Worm (Caenorhabditis elegans) whole organism, L3 larva: ENCODE data around the gene F57C12.6.

Source experiments
- ZK546.5 ChIP-seq: sonication (generic microtip); optimal IDR thresholded peaks from 2 replicates; lab custom pipeline; 2017; ENCODE audit warnings: missing biosample characterization, missing genetic modification characterization
- ama-1 ChIP-seq: fragments of 150-350 bp; optimal IDR thresholded peaks from 2 replicates; lab custom pipeline; 2018
- ceh-16 ChIP-seq: sonication (generic microtip); optimal IDR thresholded peaks from 2 replicates; lab custom pipeline; 2017; ENCODE audit warnings: missing biosample characterization, missing genetic modification characterization
- ceh-82 ChIP-seq: fragments of 150-350 bp; optimal IDR thresholded peaks from 2 replicates; lab custom pipeline; 2014; ENCODE audit warnings: missing biosample characterization, missing genetic modification characterization
- ceh-9 ChIP-seq: sonication (generic microtip); optimal IDR thresholded peaks from 2 replicates; lab custom pipeline; 2018; ENCODE audit warnings: missing biosample characterization, missing genetic modification characterization
- egl-27 ChIP-seq: sonication (generic microtip); optimal IDR thresholded peaks from 4 replicates; lab custom pipeline; 2017; ENCODE audit warnings: missing biosample characterization, missing genetic modification reagents, missing genetic modification characterization
- egl-5 ChIP-seq: fragments of 150-350 bp; optimal IDR thresholded peaks from 2 replicates; lab custom pipeline; 2017; ENCODE audit warnings: missing biosample characterization, missing genetic modification reagents, missing genetic modification characterization, inconsistent platforms
- elt-1 ChIP-seq: fragments of 150-350 bp; optimal IDR thresholded peaks from 2 replicates; lab custom pipeline; 2014; ENCODE audit warnings: missing biosample characterization, missing genetic modification characterization
- elt-2 ChIP-seq: sonication (generic microtip); optimal IDR thresholded peaks from 2 replicates; lab custom pipeline; 2016; ENCODE audit warnings: missing genetic modification reagents, mild to moderate bottlenecking, missing genetic modification characterization, missing compliant biosample characterization
- eor-1 ChIP-seq, 2 experiments: fragments of 150-350 bp; optimal IDR thresholded peaks; 2 replicates each; lab custom pipeline; 2014 to 2018; ENCODE audit warnings: missing biosample characterization in 2 of 2, missing genetic modification characterization in 2 of 2
- fkh-10 ChIP-seq: sonication (generic microtip); optimal IDR thresholded peaks from 2 replicates; lab custom pipeline; 2017; ENCODE audit warnings: missing biosample characterization, missing genetic modification reagents, missing genetic modification characterization
- fkh-2 ChIP-seq: fragments of 150-350 bp; optimal IDR thresholded peaks from 2 replicates; lab custom pipeline; 2014; ENCODE audit warnings: missing biosample characterization, missing genetic modification reagents, missing genetic modification characterization
- fos-1 ChIP-seq: fragments of 150-350 bp; optimal IDR thresholded peaks from 2 replicates; lab custom pipeline; 2014; ENCODE audit warnings: missing biosample characterization, missing genetic modification characterization
- hmg-11 ChIP-seq: sonication (generic microtip); optimal IDR thresholded peaks from 2 replicates; lab custom pipeline; 2016; ENCODE audit warnings: missing genetic modification characterization, missing compliant biosample characterization
- jun-1 ChIP-seq: fragments of 150-350 bp; optimal IDR thresholded peaks from 2 replicates; lab custom pipeline; 2014; ENCODE audit warnings: missing biosample characterization, missing genetic modification reagents, missing genetic modification characterization
- lin-39 ChIP-seq: fragments of 150-350 bp; optimal IDR thresholded peaks from 2 replicates; lab custom pipeline; 2018; ENCODE audit warnings: missing biosample characterization, missing genetic modification reagents, missing genetic modification characterization
- lsy-12 ChIP-seq: sonication (generic microtip); optimal IDR thresholded peaks from 2 replicates; lab custom pipeline; 2016; ENCODE audit warnings: mild to moderate bottlenecking, missing genetic modification characterization, missing compliant biosample characterization
- mml-1 ChIP-seq: fragments of 150-350 bp; sonication (generic microtip); optimal IDR thresholded peaks from 3 replicates; lab custom pipeline; 2014; ENCODE audit warnings: missing biosample characterization, missing genetic modification characterization
- nfya-1 ChIP-seq: sonication (generic microtip); optimal IDR thresholded peaks from 2 replicates; lab custom pipeline; 2017; ENCODE audit warnings: missing genetic modification characterization, mild to moderate bottlenecking, missing compliant biosample characterization, antibody characterized with exemption, moderate library complexity; ENCODE audit not compliant: insufficient read depth
- nhr-23 ChIP-seq: fragments of 150-350 bp; optimal IDR thresholded peaks from 2 replicates; lab custom pipeline; 2014; ENCODE audit warnings: missing biosample characterization, missing genetic modification reagents, missing genetic modification characterization
- nhr-237 ChIP-seq: fragments of 150-350 bp; optimal IDR thresholded peaks from 2 replicates; lab custom pipeline; 2014; ENCODE audit warnings: missing biosample characterization, missing genetic modification characterization
- nhr-25 ChIP-seq: sonication (generic microtip); optimal IDR thresholded peaks from 2 replicates; lab custom pipeline; 2017; ENCODE audit warnings: missing biosample characterization, missing genetic modification characterization
- nhr-28 ChIP-seq: fragments of 150-350 bp; optimal IDR thresholded peaks from 2 replicates; lab custom pipeline; 2014; ENCODE audit warnings: missing biosample characterization, missing genetic modification characterization
- nhr-43 ChIP-seq: sonication (generic microtip); optimal IDR thresholded peaks from 2 replicates; lab custom pipeline; 2016; ENCODE audit warnings: mild to moderate bottlenecking, missing genetic modification characterization, missing compliant biosample characterization; ENCODE audit not compliant: poor library complexity, severe bottlenecking
- nhr-76 ChIP-seq: fragments of 150-350 bp; sonication (generic microtip); optimal IDR thresholded peaks from 5 replicates; lab custom pipeline; 2014; ENCODE audit warnings: missing biosample characterization, missing genetic modification characterization
- pqm-1 ChIP-seq: fragments of 150-350 bp; optimal IDR thresholded peaks from 2 replicates; lab custom pipeline; 2017; ENCODE audit warnings: missing biosample characterization, missing genetic modification characterization, inconsistent platforms
- sea-2 ChIP-seq: fragments of 150-350 bp; sonication (generic microtip); optimal IDR thresholded peaks from 4 replicates; lab custom pipeline; 2014; ENCODE audit warnings: missing biosample characterization, missing genetic modification reagents, missing genetic modification characterization
- skn-1 ChIP-seq: fragments of 150-350 bp; optimal IDR thresholded peaks from 2 replicates; lab custom pipeline; 2014; ENCODE audit warnings: missing biosample characterization, missing genetic modification characterization
- snpc-4 ChIP-seq: fragments of 150-350 bp; optimal IDR thresholded peaks from 2 replicates; lab custom pipeline; 2014; ENCODE audit warnings: missing biosample characterization, missing genetic modification characterization
- tbx-2 ChIP-seq: sonication (generic microtip); optimal IDR thresholded peaks from 2 replicates; lab custom pipeline; 2016; ENCODE audit warnings: mild to moderate bottlenecking, missing genetic modification characterization, missing compliant biosample characterization
- unc-62 ChIP-seq: fragments of 150-350 bp; sonication (generic microtip); optimal IDR thresholded peaks from 4 replicates; lab custom pipeline; 2014; ENCODE audit warnings: missing biosample characterization, missing genetic modification reagents, missing genetic modification characterization
- zag-1 ChIP-seq: fragments of 150-350 bp; optimal IDR thresholded peaks from 2 replicates; lab custom pipeline; 2014; ENCODE audit warnings: missing biosample characterization, missing genetic modification characterization
- ztf-11 ChIP-seq: fragments of 150-350 bp; optimal IDR thresholded peaks from 2 replicates; lab custom pipeline; 2014; ENCODE audit warnings: missing biosample characterization, missing genetic modification characterization
- ztf-4 ChIP-seq: fragments of 150-350 bp; optimal IDR thresholded peaks from 2 replicates; lab custom pipeline; 2014; ENCODE audit warnings: missing biosample characterization, missing genetic modification characterization

The F57C12.6 gene

DNA sequence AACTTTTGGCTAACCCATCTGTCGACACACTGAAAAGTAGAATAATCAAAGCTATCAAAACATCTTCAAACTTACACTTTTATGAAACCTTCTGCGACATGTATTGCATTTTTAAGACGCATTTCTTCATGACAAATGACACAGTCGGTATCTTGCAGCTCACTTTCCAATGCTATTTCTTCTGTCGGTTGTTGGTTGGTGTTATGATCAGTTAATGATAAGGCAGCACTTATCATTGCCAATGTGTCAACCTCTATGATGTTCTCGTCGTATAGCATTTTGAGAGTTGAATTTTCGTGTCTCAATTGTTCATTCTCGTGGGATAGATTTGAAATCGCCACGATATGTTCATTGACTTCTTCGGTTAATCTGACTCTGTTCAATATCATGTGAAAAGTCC, 355 bp downstream of the F57C12.6 start:
- TF ChIP-seq eor-1 (tag; optimal IDR thresholded peaks at IDR 0.05; lab: Kevin White, UChicago) (no peak), pqm-1 (peak; percentile 80), elt-2 (peak; percentile 59)

DNA sequence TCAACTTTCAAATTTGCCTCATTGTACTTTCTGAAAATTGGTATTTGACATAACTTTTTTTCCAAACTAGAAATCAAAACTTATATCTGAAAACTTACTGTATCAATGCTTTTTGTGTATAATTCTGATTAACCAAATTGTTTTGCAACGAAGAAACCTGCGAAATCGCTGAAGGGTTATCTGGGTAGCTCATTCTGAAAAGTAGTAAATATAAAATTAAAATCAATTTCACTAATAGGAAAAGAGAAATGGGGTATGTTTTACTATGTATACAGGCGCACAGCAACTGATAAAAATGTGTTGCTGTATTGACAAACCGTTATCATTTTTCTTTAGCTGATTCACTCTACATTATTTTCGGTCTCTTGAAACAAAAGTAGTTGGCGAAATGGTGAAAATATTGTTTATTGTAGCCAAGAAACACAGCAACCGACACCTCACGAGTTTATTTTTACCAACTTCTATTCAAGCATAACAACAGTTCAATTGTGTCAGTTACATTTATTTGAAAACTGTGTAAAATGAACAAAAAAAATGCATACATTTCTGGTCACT, 2.5 kb downstream of the F57C12.6 start, which contains the start of gene F57C12.2:
F57C12.2 (minus strand) TSS at position 218 of the 555 bp plus-strand sequence.
- TF ChIP-seq jun-1 (tag; lab: Kevin White, UChicago), result no peak
- peak; percentile 75 for TF ChIP-seq elt-2
- peak; percentile 44 for TF ChIP-seq pqm-1

DNA sequence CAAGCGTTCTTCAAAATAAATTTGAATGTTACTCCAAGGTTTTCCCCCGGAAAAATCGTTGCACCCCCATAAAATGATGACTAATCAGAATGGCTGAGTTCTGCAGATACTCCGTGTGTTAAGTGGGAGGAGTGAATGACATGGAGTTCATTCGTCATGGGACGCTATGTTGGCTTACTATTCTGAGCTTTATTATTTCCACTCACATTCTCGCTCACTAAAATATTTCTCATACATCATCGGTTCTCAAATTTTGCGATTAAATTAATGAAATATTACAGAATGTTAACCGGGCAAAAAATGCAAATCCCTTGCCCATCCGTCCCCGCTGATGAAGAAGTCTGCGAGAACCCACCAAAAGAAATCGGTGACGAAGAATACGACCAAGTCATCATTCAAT, 11.0 kb downstream of the F57C12.6 start, which contains the start of gene F28C10.1:
F28C10.1 (plus strand) TSS at position 301 of the 400 bp plus-strand sequence.
- TF ChIP-seq nhr-28 (no peak), pqm-1 (no peak), snpc-4 (tag; lab: Kevin White, UChicago) (no peak), sea-2 (GFP tag; lab: Kevin White, UChicago) (no peak), eor-1 (tag; optimal IDR thresholded peaks at IDR 0.05; lab: Kevin White, UChicago) (no peak), fos-1 (tag; lab: Kevin White, UChicago) (no peak), nhr-25 (tag; lab: Kevin White, UChicago) (no peak), nfya-1 (no peak), nhr-43 (tag; lab: Kevin White, UChicago) (no peak), jun-1 (tag; lab: Kevin White, UChicago) (no peak), lsy-12 (no peak), ceh-16 (tag; lab: Kevin White, UChicago) (no peak), unc-62 (no peak), fkh-10 (no peak), egl-5 (tag; lab: Kevin White, UChicago) (no peak), nhr-237 (no peak), tbx-2 (tag; lab: Kevin White, UChicago) (no peak), zag-1 (tag; lab: Kevin White, UChicago) (no peak), ceh-82 (tag; lab: Kevin White, UChicago) (no peak)

DNA sequence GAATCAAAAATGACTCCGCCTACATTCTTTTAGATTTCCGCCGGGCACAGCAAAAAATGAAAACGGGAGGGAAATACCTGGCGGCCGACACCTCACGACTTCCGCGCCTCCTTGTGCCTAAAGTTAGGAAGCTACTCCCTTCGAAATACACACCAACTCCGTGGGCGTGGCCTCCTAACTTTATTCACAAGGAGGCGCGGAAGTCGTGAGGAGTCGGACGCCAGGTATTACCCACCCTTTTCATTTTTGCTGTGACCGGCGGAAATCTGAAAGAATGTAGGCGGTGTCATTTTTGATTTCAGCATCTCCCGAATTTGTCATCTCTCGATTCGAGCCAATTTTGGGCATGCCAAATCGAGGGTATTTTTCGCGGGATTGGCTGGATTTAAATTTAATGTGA, 15.7 kb downstream of the F57C12.6 start:
- TF ChIP-seq eor-1 (tag; optimal IDR thresholded peaks at IDR 0.05; lab: Kevin White, UChicago), result no peak
- TF ChIP-seq fkh-2 (tag; lab: Kevin White, UChicago), result no peak
- no peak for TF ChIP-seq ama-1
- TF ChIP-seq zag-1 (tag; lab: Kevin White, UChicago), result no peak
- no peak for TF ChIP-seq ceh-16 (tag; lab: Kevin White, UChicago)
- no peak for TF ChIP-seq unc-62
- TF ChIP-seq nhr-237, result no peak
- no peak for TF ChIP-seq lin-39
- TF ChIP-seq hmg-11 (tag; lab: Kevin White, UChicago), result no peak
- TF ChIP-seq ZK546.5 (tag; lab: Kevin White, UChicago), result no peak
- TF ChIP-seq nfya-1, result no peak
- TF ChIP-seq mml-1 (tag; lab: Kevin White, UChicago), result no peak
- TF ChIP-seq pqm-1, result no peak
- no peak for TF ChIP-seq tbx-2 (tag; lab: Kevin White, UChicago)
- TF ChIP-seq elt-1 (tag; lab: Kevin White, UChicago), result no peak
- TF ChIP-seq ztf-4 (tag; lab: Kevin White, UChicago), result no peak
- TF ChIP-seq nhr-25 (tag; lab: Kevin White, UChicago), result no peak
- no peak for TF ChIP-seq nhr-23 (tag; lab: Kevin White, UChicago)
- TF ChIP-seq ceh-9 (tag; lab: Kevin White, UChicago), result no peak
- TF ChIP-seq, all 47 proteins: peak for 0

DNA sequence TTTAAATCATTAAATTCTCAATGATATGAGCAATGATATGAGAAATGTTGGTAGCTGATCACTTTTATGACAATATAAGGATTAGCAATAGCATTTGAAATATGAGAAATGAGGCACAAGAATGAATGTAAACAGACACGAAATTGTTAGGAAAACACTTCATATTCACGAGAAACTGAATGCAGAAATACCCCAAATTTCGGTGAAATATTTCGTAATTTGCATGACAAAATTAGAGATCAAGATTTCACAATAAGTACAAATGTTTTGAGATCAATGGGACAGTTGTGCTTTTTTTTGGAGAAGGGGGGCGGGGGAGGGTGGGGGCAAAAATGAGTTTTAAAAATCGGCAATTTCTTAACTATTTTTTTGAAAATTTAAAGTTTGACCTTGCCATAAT, 17.4 kb downstream of the F57C12.6 start:
- TF ChIP-seq nhr-76 (tag; lab: Kevin White, UChicago) (no peak), ceh-82 (tag; lab: Kevin White, UChicago) (no peak), egl-27 (tag; lab: Kevin White, UChicago) (no peak), ztf-11 (no peak), egl-5 (tag; lab: Kevin White, UChicago) (no peak), skn-1 (tag; lab: Kevin White, UChicago) (no peak), lin-39 (no peak)
